Worm (Caenorhabditis elegans): ENCODE results near the gene srw-91.

Gene srw-91

ce11 chrV:1629329-1629728 is 51.3 kb downstream of the srw-91 start, which contains the start of gene nhr-238:
Gene nhr-238, minus strand, starts transcription at chrV:1629432.
- TF ChIP-seq lin-54 (GFP tag; optimal IDR thresholded peaks at IDR 0.05) (no peak), hsf-1 (GFP tag; IDR thresholded peaks at IDR 0.05) (no peak), K11D2.4 (GFP tag; IDR thresholded peaks at IDR 0.05) (no peak)

All from whole organism, young adult.